Worm (Caenorhabditis elegans): ENCODE results near the gene pck-1.
A peak's percentile ranks its signal among the peaks of the same experiment; 100 is the strongest.

pck-1 gene

DNA sequence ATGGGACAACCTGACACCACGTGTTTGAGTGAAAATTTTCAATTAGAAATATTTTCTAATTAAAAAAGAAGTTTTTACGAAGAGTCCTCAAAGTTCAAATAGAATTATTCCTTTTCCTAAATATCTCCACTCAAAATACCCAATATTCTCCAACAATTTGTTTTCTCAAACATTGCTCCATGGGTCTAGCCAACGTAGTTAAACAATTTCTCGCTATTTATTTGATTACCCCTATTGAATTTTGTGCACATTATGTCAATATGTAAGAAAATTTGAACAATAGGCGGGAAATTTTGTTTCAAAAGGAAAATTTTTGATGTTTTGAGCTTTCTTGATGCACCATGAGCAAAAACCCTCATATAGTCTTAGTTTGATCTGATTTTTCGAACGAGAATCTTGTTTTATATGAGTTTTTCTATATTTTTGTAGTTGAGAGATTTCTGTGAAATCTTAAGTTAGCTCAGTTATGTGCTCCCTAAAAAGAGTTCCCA lies 3.6 kb downstream of the pck-1 start (continued):
- TF ChIP-seq daf-8 (GFP tag; IDR thresholded peaks at IDR 0.05), result no peak
- TF ChIP-seq lin-15B (tag; optimal IDR thresholded peaks at IDR 0.05), result no peak
- peak in 1 of 2 experiments; percentile 90 for TF ChIP-seq lsy-2 (tag; optimal IDR thresholded peaks at IDR 0.05)
- peak in 1 of 2 experiments; percentile 1 for TF ChIP-seq hif-1 (tag; optimal IDR thresholded peaks at IDR 0.05)
- TF ChIP-seq F10B5.3 (tag; optimal IDR thresholded peaks at IDR 0.05), result no peak
- peak; percentile 61 for TF ChIP-seq arid-1 (GFP tag; conservative IDR thresholded peaks at IDR 0.05)
- no peak for TF ChIP-seq dmd-9 (GFP tag; IDR thresholded peaks at IDR 0.05)
- no peak for TF ChIP-seq hlh-30 (tag; optimal IDR thresholded peaks at IDR 0.05; ENCODE audit: insufficient read depth)
- TF ChIP-seq zfp-2 (tag; optimal IDR thresholded peaks at IDR 0.05), result peak; percentile 42
- no peak for TF ChIP-seq madf-9 (GFP tag; conservative IDR thresholded peaks at IDR 0.05)
- no peak for TF ChIP-seq cey-2 (tag; optimal IDR thresholded peaks at IDR 0.05; ENCODE audit: borderline replicate concordance, insufficient read depth)
- peak; percentile 2 for TF ChIP-seq nhr-102 (tag; optimal IDR thresholded peaks at IDR 0.05)
- peak; percentile 87 for TF ChIP-seq zfp-3 (GFP tag; conservative IDR thresholded peaks at IDR 0.05)
- peak; percentile 76 for TF ChIP-seq T20F7.1 (GFP tag; optimal IDR thresholded peaks at IDR 0.05)
- TF ChIP-seq pha-4 (GFP tag; IDR thresholded peaks at IDR 0.05), result no peak
- no peak for TF ChIP-seq pha-4 (tag; optimal IDR thresholded peaks at IDR 0.05)
- peak; percentile 36 for TF ChIP-seq rbr-2 (tag; optimal IDR thresholded peaks at IDR 0.05)
- TF ChIP-seq vab-7 (GFP tag; IDR thresholded peaks at IDR 0.05), result peak; percentile 64
- TF ChIP-seq dmd-6 (GFP tag; IDR thresholded peaks at IDR 0.05), result peak; percentile 35
- TF ChIP-seq nhr-25 (tag; optimal IDR thresholded peaks at IDR 0.05; ENCODE audit: borderline replicate concordance, insufficient read depth), result no peak
- no peak for TF ChIP-seq F44E2.7 (GFP tag; IDR thresholded peaks at IDR 0.05)
- peak; percentile 31; the same call in 1 of the 2 replicates for TF ChIP-seq snpc-1.2 (GFP tag; IDR thresholded peaks at IDR 0.05)
- no peak for TF ChIP-seq mxl-2 (GFP tag; conservative IDR thresholded peaks at IDR 0.05)
- no peak for TF ChIP-seq F26F4.8 (GFP tag; conservative IDR thresholded peaks at IDR 0.05)
- TF ChIP-seq skn-1 (tag; optimal IDR thresholded peaks at IDR 0.05), result no peak
- TF ChIP-seq set-16 (GFP tag; IDR thresholded peaks at IDR 0.05), result no peak
- peak; percentile 50 for TF ChIP-seq lin-38 (GFP tag; IDR thresholded peaks at IDR 0.05)
- TF ChIP-seq ztf-7 (tag; optimal IDR thresholded peaks at IDR 0.05), result no peak
- TF ChIP-seq nhr-42 (GFP tag; IDR thresholded peaks at IDR 0.05), result no peak
- no peak for TF ChIP-seq zag-1 (tag; optimal IDR thresholded peaks at IDR 0.05)

- TF ChIP-seq lsy-2 (tag; optimal IDR thresholded peaks at IDR 0.05) (no peak), tag-97 (GFP tag; IDR thresholded peaks at IDR 0.05) (no peak), zag-1 (tag; optimal IDR thresholded peaks at IDR 0.05) (no peak), gei-8 (GFP tag; optimal IDR thresholded peaks at IDR 0.05) (no peak), aly-2 (tag; optimal IDR thresholded peaks at IDR 0.05) (no peak), zip-11 (GFP tag; IDR thresholded peaks at IDR 0.05) (no peak)
These were observed 5.0 kb downstream of the pck-1 start, which contains the start of gene btb-5 for ce11 chrIII:61045-61444. Gene btb-5 (minus strand): TSS chrIII:61145.

- peak; percentile 43; the same call in 1 of the 2 replicates for TF ChIP-seq set-16 (GFP tag; IDR thresholded peaks at IDR 0.05)
- TF ChIP-seq egl-43 (GFP tag; IDR thresholded peaks at IDR 0.05), result peak; percentile 73; the same call in 1 of the 2 replicates
These were observed 7.3 kb downstream of the pck-1 start for ce11 chrIII:58723-59122.

- TF ChIP-seq Y48G9A.11 (GFP tag; IDR thresholded peaks at IDR 0.05), result 0 out of 2 replicates have a peak, but pooled peaks have one; percentile 53
These were observed 8.8 kb downstream of the pck-1 start for ce11 chrIII:57257-57656.

All from whole organism, L4 larva.